Worm (Caenorhabditis elegans): ENCODE measurements around the gene eif-1.

- no peak for TF ChIP-seq flt-1 (GFP tag; IDR thresholded peaks at IDR 0.05)
- no peak for TF ChIP-seq klf-2 (GFP tag; conservative IDR thresholded peaks at IDR 0.05)
- TF ChIP-seq ztf-29 (GFP tag; IDR thresholded peaks at IDR 0.05), result no peak
- no peak for TF ChIP-seq ref-1 (GFP tag; conservative IDR thresholded peaks at IDR 0.05)
- TF ChIP-seq med-1 (GFP tag; optimal IDR thresholded peaks at IDR 0.05; ENCODE audit: insufficient read depth), result no peak
Observed at ce11 chrII:5008033-5008432, 14.7 kb upstream of the eif-1 start, which contains the start of gene F59A6.3.

Measured in whole organism, midembryonic.